Fruit fly (Drosophila melanogaster): Measurements from ENCODE around the gene Prosalpha2.

Gene Prosalpha2

DNA sequence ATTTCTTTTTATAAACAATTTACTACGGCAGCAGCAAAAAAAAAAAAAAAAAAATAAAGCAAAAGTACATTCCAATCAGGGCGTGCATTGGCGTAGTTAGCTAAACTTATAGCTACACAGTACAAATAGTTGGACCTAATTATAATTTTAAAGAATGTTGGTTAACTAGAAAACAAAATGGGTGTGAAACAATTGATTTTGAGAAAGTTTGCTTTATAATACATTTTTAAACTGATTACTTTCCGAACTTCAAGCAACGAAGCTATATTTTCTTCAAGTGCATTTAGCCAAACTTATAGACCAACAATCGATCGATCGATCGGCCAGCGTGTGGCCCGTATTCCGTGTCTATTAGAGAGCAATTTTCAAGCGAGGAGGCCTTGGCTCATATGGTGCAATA is 20.3 kb downstream of the Prosalpha2 start (continued):
- TF ChIP-seq CG15269 (tag; optimal IDR thresholded peaks at IDR 0.05) = peak; percentile 70
- peak; percentile 29 for TF ChIP-seq CG2712 (tag; optimal IDR thresholded peaks at IDR 0.05)
- peak; percentile 47 for TF ChIP-seq phol (tag; optimal IDR thresholded peaks at IDR 0.05)
- peak; percentile 36 for TF ChIP-seq az2 (GFP tag; optimal IDR thresholded peaks at IDR 0.05)
- TF ChIP-seq seq (GFP tag; IDR thresholded peaks at IDR 0.05) = no peak; the same call in 1 of the 2 replicates
- peak; percentile 51 for TF ChIP-seq CG13424 (tag; optimal IDR thresholded peaks at IDR 0.05)
- no peak for TF ChIP-seq gce (GFP tag; IDR thresholded peaks at IDR 0.05)
- peak; percentile 25 for TF ChIP-seq CG16863 (GFP tag; optimal IDR thresholded peaks at IDR 0.05)
- TF ChIP-seq gem (tag; optimal IDR thresholded peaks at IDR 0.05) = peak; percentile 69
- peak; percentile 43; the same call in 1 of the 2 replicates for TF ChIP-seq H2.0 (GFP tag; IDR thresholded peaks at IDR 0.05)
- TF ChIP-seq CG12104 (GFP tag; optimal IDR thresholded peaks at IDR 0.05) = no peak
- peak; percentile 52 for TF ChIP-seq unpg (GFP tag; optimal IDR thresholded peaks at IDR 0.05)
- TF ChIP-seq cato (GFP tag; optimal IDR thresholded peaks at IDR 0.05; ENCODE audit: borderline replicate concordance) = peak; percentile 16
- TF ChIP-seq CG6689 (GFP tag; IDR thresholded peaks at IDR 0.05) = 0 out of 2 replicates have a peak, but pooled peaks have one; percentile 8
- TF ChIP-seq Xrp1 (GFP tag; IDR thresholded peaks at IDR 0.05) = peak; percentile 45
- peak; percentile 47; the same call in 1 of the 2 replicates for TF ChIP-seq CG17328 (GFP tag; IDR thresholded peaks at IDR 0.05)
- TF ChIP-seq org-1 (GFP tag; optimal IDR thresholded peaks at IDR 0.05) = no peak
- TF ChIP-seq Vsx1 (GFP tag; optimal IDR thresholded peaks at IDR 0.05) = no peak
- no peak for TF ChIP-seq jumu (GFP tag; optimal IDR thresholded peaks at IDR 0.05)
- TF ChIP-seq CG9437 (GFP tag; optimal IDR thresholded peaks at IDR 0.05) = peak; percentile 5
- TF ChIP-seq Ptx1 (GFP tag; IDR thresholded peaks at IDR 0.05) = peak; percentile 56
- peak; percentile 20 for TF ChIP-seq mam (GFP tag; optimal IDR thresholded peaks at IDR 0.05)
- TF ChIP-seq Lpt (GFP tag; optimal IDR thresholded peaks at IDR 0.05) = no peak
- peak; percentile 3 for TF ChIP-seq CG9817 (tag; optimal IDR thresholded peaks at IDR 0.05)
- peak; percentile 22; the same call in 1 of the 3 replicates for TF ChIP-seq B-H1 (GFP tag; IDR thresholded peaks at IDR 0.05)
- peak; percentile 43 for TF ChIP-seq CG12769 (tag; optimal IDR thresholded peaks at IDR 0.05)
- peak; percentile 27 for TF ChIP-seq nmo (GFP tag; optimal IDR thresholded peaks at IDR 0.05)
- TF ChIP-seq CG10979 (tag; optimal IDR thresholded peaks at IDR 0.05) = peak; percentile 12
- TF ChIP-seq odd (GFP tag; optimal IDR thresholded peaks at IDR 0.05) = peak; percentile 6
- TF ChIP-seq ap (GFP tag; IDR thresholded peaks at IDR 0.05) = peak; percentile 35; the same call in 1 of the 2 replicates
- 0 out of 3 replicates have a peak, but pooled peaks have one; percentile 7 for TF ChIP-seq CG7357 (GFP tag; IDR thresholded peaks at IDR 0.05)
- no peak for TF ChIP-seq Elba2 (GFP tag; optimal IDR thresholded peaks at IDR 0.05)
- TF ChIP-seq ssp (GFP tag; IDR thresholded peaks at IDR 0.05) = no peak
- TF ChIP-seq lbe (GFP tag; optimal IDR thresholded peaks at IDR 0.05) = no peak
- TF ChIP-seq CG4707 (GFP tag; optimal IDR thresholded peaks at IDR 0.05) = no peak
- TF ChIP-seq CG17359 (tag; optimal IDR thresholded peaks at IDR 0.05) = peak; percentile 56
- TF ChIP-seq CG8281 (tag; optimal IDR thresholded peaks at IDR 0.05) = no peak
- peak; percentile 14 for TF ChIP-seq CG3281 (GFP tag; optimal IDR thresholded peaks at IDR 0.05)
- TF ChIP-seq CG8290 (GFP tag; optimal IDR thresholded peaks at IDR 0.05) = no peak
- peak in 1 of 2 experiments; percentile 65 for TF ChIP-seq CG8290 (tag; optimal IDR thresholded peaks at IDR 0.05)
- TF ChIP-seq CG17829 (tag; optimal IDR thresholded peaks at IDR 0.05) = peak; percentile 9
- peak; percentile 40; the same call in 1 of the 2 replicates for TF ChIP-seq slbo (GFP tag; IDR thresholded peaks at IDR 0.05)
- TF ChIP-seq Fer1 (GFP tag; optimal IDR thresholded peaks at IDR 0.05) = peak; percentile 43
- peak; percentile 12 for TF ChIP-seq Meics (GFP tag; optimal IDR thresholded peaks at IDR 0.05)
- peak; percentile 4 for TF ChIP-seq ems (GFP tag; optimal IDR thresholded peaks at IDR 0.05)
- TF ChIP-seq CG8388 (GFP tag; optimal IDR thresholded peaks at IDR 0.05) = peak; percentile 16
- no peak for TF ChIP-seq sna (GFP tag; IDR thresholded peaks at IDR 0.05; ENCODE audit: partially characterized antibody)
- no peak for TF ChIP-seq CG4854 (GFP tag; optimal IDR thresholded peaks at IDR 0.05)
- no peak for TF ChIP-seq jing (GFP tag; optimal IDR thresholded peaks at IDR 0.05)
- no peak for TF ChIP-seq hkb (optimal IDR thresholded peaks at IDR 0.05)
- peak; percentile 62 for TF ChIP-seq hkb (GFP tag; IDR thresholded peaks at IDR 0.05)

Measured in whole organism, embryonic.